Worm (Caenorhabditis elegans) whole organism, young adult: ENCODE results near the gene ccdc-47.

Experiments used
- F10E7.11 ChIP-seq: sonication (generic microtip); optimal IDR thresholded peaks from 2 replicates; lab custom pipeline; 2017; ENCODE audit warnings: mild to moderate bottlenecking, missing genetic modification characterization, moderate library complexity, missing compliant biosample characterization
- K12H6.12 ChIP-seq: fragments of 200-800 bp; sonication (Bioruptor generic); optimal IDR thresholded peaks from 2 replicates; lab custom pipeline; 2018; ENCODE audit warnings: mild to moderate bottlenecking, missing genetic modification characterization, missing compliant biosample characterization
- Y79H2A.3 ChIP-seq: fragments of 200-800 bp; sonication (Bioruptor generic); conservative IDR thresholded peaks from 2 replicates; pipeline ENCODE4 v1.3.6; 2022; ENCODE audit warnings: missing genetic modification reagents, missing genetic modification characterization, missing compliant biosample characterization
- ZK185.1 ChIP-seq: sonication (generic microtip); optimal IDR thresholded peaks from 2 replicates; lab custom pipeline; 2016; ENCODE audit warnings: mild to moderate bottlenecking, missing genetic modification characterization, missing compliant biosample characterization; ENCODE audit not compliant: poor library complexity, severe bottlenecking
- ekl-4 ChIP-seq: fragments of 200-800 bp; sonication (Bioruptor generic); IDR thresholded peaks from 2 replicates; pipeline ENCODE4 v1.3.6; 2022; ENCODE audit warnings: missing genetic modification reagents, missing genetic modification characterization, missing compliant biosample characterization
- hsf-1 ChIP-seq: fragments of 200-800 bp; sonication (Bioruptor generic); IDR thresholded peaks from 2 replicates; pipeline ENCODE4 v1.3.6; 2022; ENCODE audit warnings: missing genetic modification reagents, missing genetic modification characterization, missing compliant biosample characterization
- lin-35 ChIP-seq, 3 experiments: fragments of 150-350 bp in 2 of 3; sonication (generic microtip) in 1 of 3; optimal IDR thresholded peaks; 2 replicates each; lab custom pipeline; 2014 to 2018; ENCODE audit warnings: missing biosample characterization in 3 of 3, missing genetic modification characterization in 3 of 3, missing genetic modification reagents in 3 of 3
- nfyb-1 ChIP-seq: fragments of 200-800 bp; sonication (Bioruptor generic); IDR thresholded peaks from 2 replicates; pipeline ENCODE4 v1.3.6; 2022; ENCODE audit warnings: missing genetic modification reagents, missing genetic modification characterization, missing compliant biosample characterization
- nhr-120 ChIP-seq: fragments of 200-800 bp; sonication (Bioruptor generic); IDR thresholded peaks from 2 replicates; pipeline ENCODE4 v1.3.6; 2022; ENCODE audit warnings: missing genetic modification characterization, missing compliant biosample characterization
- snpc-4 ChIP-seq, 5 experiments: fragments of 150-350 bp in 1 of 5; sonication (generic microtip) in 4 of 5; optimal IDR thresholded peaks; 2 replicates each; lab custom pipeline; 2014 to 2018; ENCODE audit warnings: missing genetic modification characterization in 5 of 5, missing biosample characterization in 3 of 5, antibody characterized with exemption in 2 of 5, mild to moderate bottlenecking in 2 of 5, missing compliant biosample characterization in 2 of 5, missing genotype in 2 of 5, moderate library complexity in 2 of 5, missing genetic modification reagents in 1 of 5
- tbx-9 ChIP-seq: sonication (generic microtip); optimal IDR thresholded peaks from 2 replicates; lab custom pipeline; 2016; ENCODE audit warnings: borderline replicate concordance, missing genetic modification characterization, inconsistent platforms, missing compliant biosample characterization
- unc-62 ChIP-seq: fragments of 150-350 bp; optimal IDR thresholded peaks from 2 replicates; lab custom pipeline; 2014; ENCODE audit warnings: missing biosample characterization, missing genetic modification reagents, missing genetic modification characterization
- zim-3 ChIP-seq: sonication (generic microtip); optimal IDR thresholded peaks from 2 replicates; lab custom pipeline; 2017; ENCODE audit warnings: mild to moderate bottlenecking, missing genetic modification characterization, moderate library complexity, missing compliant biosample characterization

ce11 chrIII:3966143-3966542, 49.4 kb downstream of the ccdc-47 start:
- TF ChIP-seq nfyb-1 (GFP tag; lab: Robert Waterston, UW): no peak
- no peak for TF ChIP-seq ekl-4 (GFP tag; lab: Robert Waterston, UW)
- TF ChIP-seq nhr-120 (GFP tag; lab: Robert Waterston, UW): no peak
- TF ChIP-seq unc-62 (GFP tag; lab: Kevin White, UChicago): no peak
- no peak for TF ChIP-seq hsf-1 (GFP tag; lab: Robert Waterston, UW)
- no peak for TF ChIP-seq snpc-4 (GFP tag; optimal IDR thresholded peaks at IDR 0.05; lab: Kevin White, UChicago)
- no peak for TF ChIP-seq snpc-4 (tag; optimal IDR thresholded peaks at IDR 0.05; lab: Kevin White, UChicago)
- TF ChIP-seq lin-35 (GFP tag; optimal IDR thresholded peaks at IDR 0.05; lab: Kevin White, UChicago): no peak
- TF ChIP-seq F10E7.11 (tag; lab: Kevin White, UChicago): no peak
- TF ChIP-seq K12H6.12: no peak
- TF ChIP-seq tbx-9 (tag; lab: Kevin White, UChicago): no peak
- TF ChIP-seq ZK185.1 (tag; lab: Kevin White, UChicago): no peak
- no peak for TF ChIP-seq Y79H2A.3 (GFP tag; lab: Robert Waterston, UW)
- no peak for TF ChIP-seq zim-3 (tag; lab: Kevin White, UChicago)
